Worm (Caenorhabditis elegans) whole organism, L4 larva: ENCODE data around the gene C56E6.4.

Experiments
- lim-7 ChIP-seq: fragments of 200-800 bp; sonication (Bioruptor generic); IDR thresholded peaks from 2 replicates; pipeline ENCODE4 v1.3.6; 2022; ENCODE audit warnings: missing genetic modification characterization, missing compliant biosample characterization
- nhr-48 ChIP-seq: sonication (generic microtip); optimal IDR thresholded peaks from 2 replicates; lab custom pipeline; 2016; ENCODE audit warnings: mild to moderate bottlenecking, missing genetic modification characterization, missing compliant biosample characterization

DNA sequence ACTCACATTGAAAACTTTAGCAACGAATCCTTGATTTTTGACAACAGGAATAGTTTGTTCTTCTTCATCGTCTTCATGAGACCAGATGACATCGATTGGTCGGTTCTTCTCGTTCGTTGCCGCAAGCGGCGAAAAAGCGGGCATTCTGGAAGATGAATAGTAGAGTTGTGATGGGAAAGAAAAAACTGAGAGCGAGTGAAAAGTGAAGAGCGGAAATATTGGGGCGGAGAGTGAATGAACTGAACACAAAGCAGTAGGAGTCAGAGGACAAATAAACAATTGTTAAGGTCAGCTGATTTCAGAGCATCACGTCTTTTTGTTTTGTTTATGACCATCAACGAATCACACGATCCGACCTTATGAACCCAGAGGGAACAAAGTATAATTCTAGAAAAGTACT is 32.8 kb upstream of the C56E6.4 start, which contains the start of gene F18C5.10:
- TF ChIP-seq lim-7 (GFP tag; lab: Robert Waterston, UW) (no peak), nhr-48 (tag; lab: Kevin White, UChicago) (no peak)
